Fruit fly (Drosophila melanogaster): ENCODE data around the gene Prx2.

DNA sequence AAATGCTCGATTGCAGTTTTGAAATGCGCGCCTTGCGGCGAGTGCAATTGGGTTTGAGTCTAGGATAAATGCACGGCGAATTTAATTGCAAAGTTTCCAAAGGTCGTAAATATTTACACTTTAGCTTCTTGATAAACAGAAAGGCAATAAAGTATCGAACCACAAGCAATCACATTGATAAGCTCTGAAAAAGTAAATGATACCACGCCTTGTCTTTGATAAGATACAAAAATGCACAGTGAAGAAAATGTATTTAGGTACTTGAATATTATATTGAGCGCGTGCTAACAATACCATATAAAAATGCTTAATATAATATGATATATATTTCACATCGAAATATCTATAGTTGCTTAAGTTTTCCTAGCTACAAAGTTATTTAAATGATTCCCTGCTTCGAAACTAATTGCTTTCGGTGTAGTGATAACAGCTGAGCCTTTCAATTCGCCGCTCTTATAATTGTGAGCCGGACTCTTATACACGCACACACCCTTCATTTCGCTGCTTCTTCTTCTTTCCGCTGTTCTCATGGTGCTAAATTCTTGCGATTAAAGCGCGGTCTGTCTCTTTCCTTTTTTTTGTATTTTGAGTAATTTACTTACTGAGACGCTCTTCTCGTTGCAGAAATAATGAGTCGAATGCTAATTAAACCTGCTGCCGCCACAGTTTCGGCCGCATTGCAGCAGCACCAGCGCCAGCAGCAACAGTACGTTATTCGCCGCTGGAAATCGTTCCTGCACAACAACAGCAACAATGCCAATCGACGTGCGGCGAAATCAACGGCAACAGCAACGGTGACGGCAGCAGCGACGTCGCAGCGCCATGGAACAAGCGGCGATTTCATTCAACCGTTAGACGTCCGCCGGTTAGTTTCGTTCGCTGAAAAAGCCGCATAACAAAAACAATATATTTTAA lies 43.9 kb downstream of the Prx2 start:
- TF ChIP-seq Dll (optimal IDR thresholded peaks at IDR 0.05) (no peak), psq (optimal IDR thresholded peaks at IDR 0.05) (no peak)

Data from whole organism.